Worm (Caenorhabditis elegans) whole organism, young adult: ENCODE data around the gene F38B2.3.

Experiments
- D2030.7 ChIP-seq: fragments of 200-800 bp; sonication (Bioruptor generic); IDR thresholded peaks from 2 replicates; pipeline ENCODE4 v1.3.6; 2022; ENCODE audit warnings: missing genetic modification reagents, missing genetic modification characterization, missing compliant biosample characterization
- F57A8.1 ChIP-seq: fragments of 200-800 bp; sonication (Bioruptor generic); optimal IDR thresholded peaks from 2 replicates; lab custom pipeline; 2018; ENCODE audit warnings: mild to moderate bottlenecking, missing genetic modification characterization, moderate library complexity, missing compliant biosample characterization
- ZK185.1 ChIP-seq: sonication (generic microtip); optimal IDR thresholded peaks from 2 replicates; lab custom pipeline; 2016; ENCODE audit warnings: mild to moderate bottlenecking, missing genetic modification characterization, missing compliant biosample characterization; ENCODE audit not compliant: poor library complexity, severe bottlenecking
- him-1 ChIP-seq: sonication (generic microtip); optimal IDR thresholded peaks from 2 replicates; lab custom pipeline; 2016; ENCODE audit warnings: missing genotype, missing genetic modification reagents, missing genetic modification characterization, missing compliant biosample characterization
- hmg-20 ChIP-seq: fragments of 200-800 bp; sonication (Bioruptor generic); IDR thresholded peaks from 2 replicates; pipeline ENCODE4 v1.3.6; 2022; ENCODE audit warnings: missing genetic modification reagents, missing genetic modification characterization, missing compliant biosample characterization
- let-607 ChIP-seq, 2 experiments: fragments of 200-800 bp in 1 of 2; sonication (Bioruptor generic) in 1 of 2; sonication (generic microtip) in 1 of 2; optimal IDR thresholded peaks; 2 replicates each; lab custom pipeline; 2016 to 2018; ENCODE audit warnings: mild to moderate bottlenecking in 2 of 2, missing compliant biosample characterization in 2 of 2, missing genetic modification characterization in 2 of 2, moderate library complexity in 2 of 2, missing genotype in 1 of 2
- lin-26 ChIP-seq: fragments of 200-800 bp; sonication (Bioruptor generic); IDR thresholded peaks from 2 replicates; pipeline ENCODE4 v1.3.6; 2022; ENCODE audit warnings: missing genetic modification reagents, missing genetic modification characterization, missing compliant biosample characterization
- madf-3 ChIP-seq: fragments of 200-800 bp; sonication (Bioruptor generic); IDR thresholded peaks from 2 replicates; pipeline ENCODE4 v1.3.6; 2022; ENCODE audit warnings: missing genetic modification reagents, missing genetic modification characterization, missing compliant biosample characterization
- mxl-1 ChIP-seq: sonication (generic microtip); optimal IDR thresholded peaks from 2 replicates; lab custom pipeline; 2016; ENCODE audit warnings: missing genetic modification characterization, missing compliant biosample characterization
- nfya-1 ChIP-seq: sonication (generic microtip); optimal IDR thresholded peaks from 2 replicates; lab custom pipeline; 2017; ENCODE audit warnings: antibody characterized with exemption, missing compliant biosample characterization, missing genetic modification characterization, borderline replicate concordance; ENCODE audit not compliant: insufficient read depth
- rpc-1 ChIP-seq, 2 experiments: fragments of 150-350 bp in 1 of 2; sonication (generic microtip) in 1 of 2; optimal IDR thresholded peaks; 2 replicates each; lab custom pipeline; 2014 to 2018; ENCODE audit warnings: missing biosample characterization in 1 of 2, missing genetic modification characterization in 1 of 2, missing genetic modification reagents in 1 of 2, missing genotype in 1 of 2
- snpc-1.1 ChIP-seq: sonication (generic microtip); optimal IDR thresholded peaks from 2 replicates; lab custom pipeline; 2017; ENCODE audit warnings: missing genetic modification characterization, mild to moderate bottlenecking, missing compliant biosample characterization, antibody characterized with exemption, moderate library complexity, missing genotype, missing genetic modification reagents; ENCODE audit not compliant: insufficient read depth
- snpc-4 ChIP-seq, 5 experiments: fragments of 150-350 bp in 1 of 5; sonication (generic microtip) in 4 of 5; optimal IDR thresholded peaks; 2 replicates each; lab custom pipeline; 2014 to 2018; ENCODE audit warnings: missing genetic modification characterization in 5 of 5, missing biosample characterization in 3 of 5, antibody characterized with exemption in 2 of 5, mild to moderate bottlenecking in 2 of 5, missing compliant biosample characterization in 2 of 5, missing genotype in 2 of 5, moderate library complexity in 2 of 5, missing genetic modification reagents in 1 of 5
- unc-62 ChIP-seq: fragments of 150-350 bp; optimal IDR thresholded peaks from 2 replicates; lab custom pipeline; 2014; ENCODE audit warnings: missing biosample characterization, missing genetic modification reagents, missing genetic modification characterization

- TF ChIP-seq unc-62 (GFP tag; lab: Kevin White, UChicago) (no peak), snpc-1.1 (tag; lab: Kevin White, UChicago) (no peak), nfya-1 (tag; lab: Kevin White, UChicago) (no peak), him-1 (tag; lab: Kevin White, UChicago) (no peak), mxl-1 (tag; lab: Kevin White, UChicago) (no peak), D2030.7 (GFP tag; lab: Robert Waterston, UW) (no peak), hmg-20 (GFP tag; lab: Robert Waterston, UW) (no peak), lin-26 (no peak), madf-3 (GFP tag; lab: Robert Waterston, UW) (no peak), F57A8.1 (no peak), snpc-4 (GFP tag; optimal IDR thresholded peaks at IDR 0.05; lab: Kevin White, UChicago) (no peak), snpc-4 (tag; optimal IDR thresholded peaks at IDR 0.05; lab: Kevin White, UChicago) (no peak), rpc-1 (optimal IDR thresholded peaks at IDR 0.05; lab: Kevin White, UChicago) (no peak), rpc-1 (tag; optimal IDR thresholded peaks at IDR 0.05; lab: Kevin White, UChicago) (no peak), let-607 (tag; optimal IDR thresholded peaks at IDR 0.05; lab: Kevin White, UChicago) (no peak), ZK185.1 (tag; lab: Kevin White, UChicago) (no peak)
These were observed at the start of gene F38B2.3 for ce11 chrX:11286246-11286645.
